Fruit fly (Drosophila melanogaster) whole organism, pupa: ENCODE measurements around the gene sra.
A peak's percentile ranks its signal among the peaks of the same experiment; 100 is the strongest.

Experiments
- CG10348 ChIP-seq: fragments of 200-800 bp; sonication (Bioruptor generic); IDR thresholded peaks from 2 replicates; pipeline ENCODE4 v1.3.6; 2022; ENCODE audit warnings: missing biosample characterization, missing genetic modification characterization
- CG12605 ChIP-seq: fragments of 200-800 bp; sonication (Bioruptor generic); IDR thresholded peaks from 2 replicates; pipeline ENCODE4 v1.3.6; 2022; ENCODE audit warnings: missing biosample characterization, missing genetic modification characterization
- CG13204 ChIP-seq: fragments of 200-800 bp; sonication (Bioruptor generic); optimal IDR thresholded peaks from 2 replicates; lab custom pipeline; 2018; ENCODE audit warnings: missing biosample characterization, mild to moderate bottlenecking, missing genetic modification characterization, moderate library complexity
- CG14655 ChIP-seq: fragments of 200-800 bp; sonication (Bioruptor generic); optimal IDR thresholded peaks from 3 replicates; lab custom pipeline; 2017; ENCODE audit warnings: mild to moderate bottlenecking, missing biosample characterization, missing genetic modification reagents, missing genetic modification characterization
- CG15710 ChIP-seq: fragments of 200-800 bp; sonication (Bioruptor generic); optimal IDR thresholded peaks from 2 replicates; lab custom pipeline; 2018; ENCODE audit warnings: missing biosample characterization, mild to moderate bottlenecking, missing genetic modification characterization, moderate library complexity
- CG17806 ChIP-seq: fragments of 200-800 bp; sonication (Bioruptor generic); optimal IDR thresholded peaks from 2 replicates; lab custom pipeline; 2018; ENCODE audit warnings: missing biosample characterization, mild to moderate bottlenecking, missing genetic modification characterization, moderate library complexity
- CG32121 ChIP-seq: fragments of 200-800 bp; sonication (Bioruptor generic); IDR thresholded peaks from 2 replicates; pipeline ENCODE4 v1.3.6; 2022; ENCODE audit warnings: missing biosample characterization, missing genetic modification characterization
- CG34367 ChIP-seq: fragments of 200-800 bp; sonication (Bioruptor generic); optimal IDR thresholded peaks from 2 replicates; lab custom pipeline; 2018; ENCODE audit warnings: missing biosample characterization, mild to moderate bottlenecking, missing genetic modification characterization
- CG4496 ChIP-seq: fragments of 200-800 bp; sonication (Bioruptor generic); IDR thresholded peaks from 3 replicates; pipeline ENCODE4 v1.3.6; 2022; ENCODE audit warnings: missing biosample characterization, missing genetic modification characterization
- CG8159 ChIP-seq: fragments of 200-800 bp; sonication (Bioruptor generic); optimal IDR thresholded peaks from 3 replicates; lab custom pipeline; 2018; ENCODE audit warnings: missing biosample characterization, mild to moderate bottlenecking, missing genetic modification characterization, moderate library complexity
- CG8301 ChIP-seq: fragments of 200-800 bp; sonication (Bioruptor generic); optimal IDR thresholded peaks from 2 replicates; lab custom pipeline; 2018; ENCODE audit warnings: missing biosample characterization, mild to moderate bottlenecking, missing genetic modification characterization
- CG9948 ChIP-seq: fragments of 200-800 bp; sonication (Bioruptor generic); optimal IDR thresholded peaks from 2 replicates; lab custom pipeline; 2018; ENCODE audit warnings: missing biosample characterization, mild to moderate bottlenecking, missing genetic modification characterization, moderate library complexity
- D1 ChIP-seq: fragments of 200-800 bp; sonication (Bioruptor generic); optimal IDR thresholded peaks from 2 replicates; lab custom pipeline; 2018; ENCODE audit warnings: missing biosample characterization, mild to moderate bottlenecking, missing genetic modification characterization, moderate library complexity
- EcR ChIP-seq: fragments of 200-800 bp; sonication (Bioruptor generic); optimal IDR thresholded peaks from 3 replicates; lab custom pipeline; 2019; ENCODE audit warnings: missing biosample characterization, missing genetic modification characterization, mild to moderate bottlenecking, moderate library complexity, missing genetic modification reagents
- Ets98B ChIP-seq: fragments of 200-800 bp; sonication (Bioruptor generic); IDR thresholded peaks from 2 replicates; pipeline ENCODE4 v1.3.6; 2022; ENCODE audit warnings: missing biosample characterization, missing genetic modification characterization
- Pif1A ChIP-seq: fragments of 200-800 bp; sonication (Bioruptor generic); optimal IDR thresholded peaks from 3 replicates; lab custom pipeline; 2016; ENCODE audit warnings: missing biosample characterization, missing genetic modification characterization
- Pif1B ChIP-seq: fragments of 200-800 bp; sonication (Bioruptor generic); optimal IDR thresholded peaks from 3 replicates; lab custom pipeline; 2016; ENCODE audit warnings: missing biosample characterization, missing genetic modification characterization
- Snoo ChIP-seq: fragments of 200-800 bp; sonication (Bioruptor generic); optimal IDR thresholded peaks from 3 replicates; lab custom pipeline; 2017; ENCODE audit warnings: missing biosample characterization, mild to moderate bottlenecking, missing genetic modification characterization, inconsistent platforms
- fd96Ca ChIP-seq: fragments of 200-800 bp; sonication (Bioruptor generic); IDR thresholded peaks from 3 replicates; pipeline ENCODE4 v1.3.6; 2022; ENCODE audit warnings: missing biosample characterization, missing genetic modification characterization
- gl ChIP-seq: fragments of 200-800 bp; sonication (Bioruptor generic); optimal IDR thresholded peaks from 2 replicates; lab custom pipeline; 2018; ENCODE audit warnings: missing biosample characterization, mild to moderate bottlenecking, missing genetic modification characterization
- rn ChIP-seq: fragments of 200-800 bp; sonication (Bioruptor generic); IDR thresholded peaks from 2 replicates; pipeline ENCODE4 v1.3.6; 2022; ENCODE audit warnings: missing biosample characterization, missing genetic modification characterization

sra gene

dm6 chr3R:16186791-16187681 is at the start of gene sra:
TSS of gene sra (plus strand) at chr3R:16186999.
- TF ChIP-seq Snoo (no peak), CG34367 (tag; lab: Kevin White, UChicago) (no peak), CG13204 (GFP tag; lab: Kevin White, UChicago) (no peak), Ets98B (peak; percentile 27), CG4496 (peak; percentile 43; the same call in 1 of the 3 replicates), CG12605 (0 out of 2 replicates have a peak, but pooled peaks have one; percentile 21), gl (tag; lab: Kevin White, UChicago) (no peak), CG8159 (tag; lab: Kevin White, UChicago) (no peak), EcR (GFP tag; lab: Kevin White, UChicago) (no peak)

- TF ChIP-seq CG8159 (tag; lab: Kevin White, UChicago) = peak; percentile 35
- TF ChIP-seq CG12605 = no peak
- peak; percentile 86 for TF ChIP-seq fd96Ca (GFP tag; lab: Robert Waterston, UW)
- TF ChIP-seq CG34367 (tag; lab: Kevin White, UChicago) = no peak
- peak; percentile 3 for TF ChIP-seq CG17806 (tag; lab: Kevin White, UChicago)
- peak; percentile 4 for TF ChIP-seq CG8301 (tag; lab: Kevin White, UChicago)
- TF ChIP-seq CG15710 (tag; lab: Kevin White, UChicago) = peak; percentile 34
- peak; percentile 65 for TF ChIP-seq Ets98B
- TF ChIP-seq CG4496 = no peak; the same call in 2 of the 3 replicates
- no peak for TF ChIP-seq CG10348 (GFP tag; lab: Robert Waterston, UW)
- no peak for TF ChIP-seq rn (GFP tag; lab: Robert Waterston, UW)
- peak; percentile 19 for TF ChIP-seq Pif1A (GFP tag; lab: Kevin White, UChicago)
- peak; percentile 56 for TF ChIP-seq EcR (GFP tag; lab: Kevin White, UChicago)
- TF ChIP-seq Snoo = peak; percentile 29
- TF ChIP-seq CG32121 (GFP tag; lab: Robert Waterston, UW) = peak; percentile 47; the same call in 1 of the 2 replicates
- TF ChIP-seq Pif1B (GFP tag; lab: Kevin White, UChicago) = no peak
- no peak for TF ChIP-seq CG9948
- no peak for TF ChIP-seq CG14655 (GFP tag; lab: Kevin White, UChicago)
- no peak for TF ChIP-seq D1 (tag; lab: Kevin White, UChicago)
- no peak for TF ChIP-seq gl (tag; lab: Kevin White, UChicago)
- peak; percentile 46 for TF ChIP-seq CG13204 (GFP tag; lab: Kevin White, UChicago)
- TF ChIP-seq, all 21 proteins: peak for 11
These were observed 40.0 kb upstream of the sra start, which contains the start of the genes Mic26-27 and CG5916 for dm6 chr3R:16146632-16147453. TSS of gene Mic26-27 (minus strand) at chr3R:16146855. TSS of gene CG5916 (plus strand) at chr3R:16147029.

- TF ChIP-seq CG9948 = no peak
- TF ChIP-seq CG10348 (GFP tag; lab: Robert Waterston, UW) = no peak
- TF ChIP-seq CG8301 (tag; lab: Kevin White, UChicago) = no peak
- no peak for TF ChIP-seq Pif1A (GFP tag; lab: Kevin White, UChicago)
- no peak for TF ChIP-seq Snoo
- TF ChIP-seq EcR (GFP tag; lab: Kevin White, UChicago) = no peak
These were observed 38.1 kb upstream of the sra start for dm6 chr3R:16148712-16149111.

dm6 chr3R:16151239-16151860 is 35.4 kb upstream of the sra start, which contains the start of gene Fer2:
TSS of gene Fer2 (minus strand) at chr3R:16151312.
- TF ChIP-seq CG9948 (no peak), CG17806 (tag; lab: Kevin White, UChicago) (peak; percentile 28), CG15710 (tag; lab: Kevin White, UChicago) (peak; percentile 15), CG8301 (tag; lab: Kevin White, UChicago) (peak; percentile 13), CG8159 (tag; lab: Kevin White, UChicago) (peak; percentile 77), CG4496 (no peak)

- no peak for TF ChIP-seq CG15710 (tag; lab: Kevin White, UChicago)
- peak; percentile 25; the same call in 1 of the 2 replicates for TF ChIP-seq CG32121 (GFP tag; lab: Robert Waterston, UW)
- no peak for TF ChIP-seq CG9948
- TF ChIP-seq, all 21 proteins: peak for 1
These were observed 34.4 kb upstream of the sra start for dm6 chr3R:16152369-16152768.
